Fruit fly (Drosophila melanogaster) S2 (cell line): ENCODE results near the gene sordd1.

Source experiments
- CG8478 ChIP-seq: fragments of >200 bp; optimal IDR thresholded peaks from 2 replicates; lab custom pipeline; 2018
- CTCF ChIP-seq, 2 experiments: fragments of >200 bp; optimal IDR thresholded peaks; 2 replicates each; lab custom pipeline; 2018

DNA sequence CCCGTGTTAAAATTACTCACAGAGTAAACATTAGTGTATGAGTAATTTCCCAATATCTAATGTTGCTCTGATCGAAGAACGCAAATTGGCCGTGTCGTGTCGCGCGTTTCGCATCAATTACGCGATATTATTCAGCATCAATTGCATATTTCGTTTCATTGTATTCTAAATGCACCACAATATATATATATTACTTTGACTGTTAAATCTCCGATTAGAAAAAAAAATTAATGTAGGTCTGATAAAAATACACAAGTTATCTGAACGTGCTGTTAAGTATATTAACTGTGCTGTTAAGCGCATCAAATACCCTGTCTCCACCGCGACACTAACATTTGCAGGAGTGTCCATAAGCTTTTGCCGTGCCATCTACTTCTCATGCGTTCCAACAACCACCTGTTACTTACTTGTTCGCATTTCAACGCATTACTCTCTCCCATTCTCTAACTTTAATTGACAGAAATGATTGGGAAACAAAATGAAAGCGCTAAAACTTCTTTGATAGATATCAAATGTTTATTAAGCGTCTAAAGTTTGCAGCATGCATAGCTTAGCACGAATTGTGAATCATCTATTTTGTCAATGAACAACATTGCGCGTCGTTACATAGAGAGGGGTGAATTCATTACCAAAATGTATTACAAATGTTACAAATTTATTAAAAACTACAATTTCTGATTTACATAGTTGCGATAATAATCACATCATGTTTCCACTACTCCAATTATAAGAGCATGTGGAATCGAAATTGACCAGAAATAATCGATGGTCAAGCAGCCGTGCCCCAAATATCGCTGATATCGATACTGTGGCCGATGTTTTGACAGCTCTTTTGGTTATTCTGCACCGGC lies 35.2 kb downstream of the sordd1 start, which contains the start of the genes Graf and mRpL3:
- TF ChIP-seq CG8478 (lab: Kevin White, UChicago) (no peak), CTCF (optimal IDR thresholded peaks at IDR 0.05; lab: Kevin White, UChicago) (peak in 1 of 2 experiments; percentile 21)
